Fruit fly (Drosophila melanogaster): Measurements from ENCODE around the gene Fum2.
A peak's percentile ranks its signal among the peaks of the same experiment; 100 is the strongest.

Fum2 gene

dm6 chrX:6711295-6711694, 29.7 kb downstream of the Fum2 start (continued):
- no peak for TF ChIP-seq Doc3 (GFP tag; IDR thresholded peaks at IDR 0.05; ENCODE audit: partially characterized antibody)
- peak in 1 of 3 experiments; percentile 15 for TF ChIP-seq Stat92E (GFP tag; optimal IDR thresholded peaks at IDR 0.05)
- TF ChIP-seq ac (GFP tag; optimal IDR thresholded peaks at IDR 0.05) = no peak
- peak; percentile 61 for TF ChIP-seq Nf-YB (GFP tag; optimal IDR thresholded peaks at IDR 0.05)
- peak; percentile 55 for TF ChIP-seq CG4820 (GFP tag; optimal IDR thresholded peaks at IDR 0.05)
- TF ChIP-seq CG5953 (GFP tag; IDR thresholded peaks at IDR 0.05) = 0 out of 2 replicates have a peak, but pooled peaks have one; percentile 4
- TF ChIP-seq salm (tag; optimal IDR thresholded peaks at IDR 0.05) = peak; percentile 70
- peak; percentile 59 for TF ChIP-seq CG6689 (GFP tag; IDR thresholded peaks at IDR 0.05)
- TF ChIP-seq CG14710 (tag; optimal IDR thresholded peaks at IDR 0.05) = peak; percentile 69
- peak; percentile 77 for TF ChIP-seq CG6254 (GFP tag; optimal IDR thresholded peaks at IDR 0.05)
- peak; percentile 74 for TF ChIP-seq CG8388 (GFP tag; optimal IDR thresholded peaks at IDR 0.05)
- TF ChIP-seq Atf6 (GFP tag; IDR thresholded peaks at IDR 0.05) = peak; percentile 73
- TF ChIP-seq sim (GFP tag; IDR thresholded peaks at IDR 0.05) = 0 out of 2 replicates have a peak, but pooled peaks have one; percentile 9
- TF ChIP-seq CG13287 (GFP tag; IDR thresholded peaks at IDR 0.05; ENCODE audit: partially characterized antibody) = no peak
- peak; percentile 79 for TF ChIP-seq CG13424 (tag; optimal IDR thresholded peaks at IDR 0.05)
- TF ChIP-seq aop (GFP tag; IDR thresholded peaks at IDR 0.05) = no peak
- peak; percentile 62 for TF ChIP-seq ewg (GFP tag; optimal IDR thresholded peaks at IDR 0.05)
- TF ChIP-seq gem (tag; optimal IDR thresholded peaks at IDR 0.05) = peak; percentile 88
- TF ChIP-seq Adf1 (GFP tag; IDR thresholded peaks at IDR 0.05) = peak; percentile 33; the same call in 1 of the 2 replicates
- no peak for TF ChIP-seq br (optimal IDR thresholded peaks at IDR 0.05)
- no peak for TF ChIP-seq CG42726 (GFP tag; IDR thresholded peaks at IDR 0.05; ENCODE audit: partially characterized antibody)
- no peak for TF ChIP-seq pfk (GFP tag; optimal IDR thresholded peaks at IDR 0.05)
- TF ChIP-seq CG12299 (tag; optimal IDR thresholded peaks at IDR 0.05) = peak; percentile 64
- TF ChIP-seq NC2α (GFP tag; optimal IDR thresholded peaks at IDR 0.05) = peak; percentile 47
- peak; percentile 89 for TF ChIP-seq row (GFP tag; IDR thresholded peaks at IDR 0.05)
- TF ChIP-seq Dref (GFP tag; IDR thresholded peaks at IDR 0.05) = no peak
- no peak for TF ChIP-seq amos (GFP tag; IDR thresholded peaks at IDR 0.05; ENCODE audit: partially characterized antibody)
- peak; percentile 40 for TF ChIP-seq CG10543 (GFP tag; optimal IDR thresholded peaks at IDR 0.05)
- TF ChIP-seq CG2712 (tag; optimal IDR thresholded peaks at IDR 0.05) = peak; percentile 86
- TF ChIP-seq Hr78 (GFP tag; optimal IDR thresholded peaks at IDR 0.05) = peak in 1 of 2 experiments; percentile 39
- TF ChIP-seq oc (tag; optimal IDR thresholded peaks at IDR 0.05) = peak; percentile 87
- peak; percentile 51 for TF ChIP-seq CG5245 (GFP tag; optimal IDR thresholded peaks at IDR 0.05)
- TF ChIP-seq trem (tag; optimal IDR thresholded peaks at IDR 0.05) = peak; percentile 74
- TF ChIP-seq repo (GFP tag; optimal IDR thresholded peaks at IDR 0.05) = peak; percentile 66
- TF ChIP-seq HLH3B (GFP tag; IDR thresholded peaks at IDR 0.05) = peak; percentile 84
- TF ChIP-seq Bteb2 (GFP tag; optimal IDR thresholded peaks at IDR 0.05) = peak; percentile 74
- peak; percentile 55 for TF ChIP-seq Mad (GFP tag; optimal IDR thresholded peaks at IDR 0.05)
- TF ChIP-seq CG4707 (GFP tag; optimal IDR thresholded peaks at IDR 0.05) = peak; percentile 65
- TF ChIP-seq shn (GFP tag; optimal IDR thresholded peaks at IDR 0.05) = peak; percentile 66
- peak; percentile 49 for TF ChIP-seq en (GFP tag; optimal IDR thresholded peaks at IDR 0.05)
- peak; percentile 62 for TF ChIP-seq CG11247 (GFP tag; IDR thresholded peaks at IDR 0.05)
- peak; percentile 64 for TF ChIP-seq CG12155 (GFP tag; optimal IDR thresholded peaks at IDR 0.05)
- peak; percentile 63; the same call in 1 of the 3 replicates for TF ChIP-seq CG2199 (GFP tag; IDR thresholded peaks at IDR 0.05)
- TF ChIP-seq unpg (GFP tag; optimal IDR thresholded peaks at IDR 0.05) = peak; percentile 83
- peak; percentile 73 for TF ChIP-seq NC2β (GFP tag; optimal IDR thresholded peaks at IDR 0.05)
- no peak for TF ChIP-seq CG7963 (GFP tag; IDR thresholded peaks at IDR 0.05; ENCODE audit: partially characterized antibody)
- peak; percentile 82 for TF ChIP-seq CG8924 (tag; optimal IDR thresholded peaks at IDR 0.05)
- TF ChIP-seq nom (GFP tag; optimal IDR thresholded peaks at IDR 0.05) = peak; percentile 41
- peak; percentile 69 for TF ChIP-seq CG17385 (GFP tag; optimal IDR thresholded peaks at IDR 0.05)
- TF ChIP-seq CG8359 (GFP tag; optimal IDR thresholded peaks at IDR 0.05; ENCODE audit: borderline replicate concordance) = peak; percentile 57
